Worm (Caenorhabditis elegans): ENCODE data around the gene clec-74.

DNA sequence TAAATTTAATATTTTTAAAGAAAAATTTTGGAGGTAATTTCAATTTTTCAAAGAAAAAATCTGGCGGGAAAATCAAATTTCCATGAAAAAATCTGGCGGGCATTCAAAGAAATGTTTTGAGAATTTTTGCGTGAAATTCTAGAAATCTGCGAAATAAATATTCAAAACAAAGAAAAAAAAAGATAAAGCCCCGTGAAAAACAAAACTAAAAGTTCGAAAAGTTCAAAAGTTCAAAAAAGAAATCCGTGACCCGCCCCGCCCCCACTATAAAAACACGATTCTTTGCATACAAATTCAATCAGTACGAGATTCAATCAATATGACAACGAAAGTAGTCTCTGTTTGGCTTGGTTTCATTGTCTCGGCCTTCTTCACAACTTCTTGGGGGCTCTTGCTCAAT is 16.2 kb downstream of the clec-74 start, which contains the start of gene clec-79:
- no peak for TF ChIP-seq pes-1 (GFP tag; IDR thresholded peaks at IDR 0.05)
- no peak for TF ChIP-seq hmbx-1 (tag; optimal IDR thresholded peaks at IDR 0.05)
- TF ChIP-seq aly-1 (tag; optimal IDR thresholded peaks at IDR 0.05), result no peak
- no peak for TF ChIP-seq ama-1 (optimal IDR thresholded peaks at IDR 0.05)
- no peak for TF ChIP-seq flt-1 (GFP tag; IDR thresholded peaks at IDR 0.05)
- TF ChIP-seq sea-1 (GFP tag; conservative IDR thresholded peaks at IDR 0.05), result no peak
- no peak for TF ChIP-seq scrt-1 (GFP tag; IDR thresholded peaks at IDR 0.05)
- no peak for TF ChIP-seq tra-4 (tag; optimal IDR thresholded peaks at IDR 0.05)
